Worm (Caenorhabditis elegans) whole organism, L2 larva: Measurements from ENCODE around the gene ced-13.

Source experiments
- aly-2 ChIP-seq: fragments of 150-350 bp; optimal IDR thresholded peaks from 2 replicates; lab custom pipeline; 2014; ENCODE audit warnings: missing biosample characterization, missing genetic modification characterization
- nhr-237 ChIP-seq: fragments of 150-350 bp; optimal IDR thresholded peaks from 2 replicates; lab custom pipeline; 2014; ENCODE audit warnings: missing biosample characterization, missing genetic modification characterization

ce11 chrX:8299554-8299953 is at the start of gene ced-13:
- TF ChIP-seq aly-2 (tag; lab: Kevin White, UChicago) (no peak), nhr-237 (tag; lab: Kevin White, UChicago) (no peak)
